Fruit fly (Drosophila melanogaster) whole organism, wandering third instar larva: ENCODE measurements around the gene Ublcp1.

Source experiments
- Abd-B ChIP-seq: fragments of >200 bp; optimal IDR thresholded peaks from 2 replicates; lab custom pipeline; 2017; ENCODE audit warnings: missing biosample characterization, missing genetic modification characterization
- CG9705 ChIP-seq: fragments of 200-800 bp; sonication (Bioruptor generic); optimal IDR thresholded peaks from 2 replicates; lab custom pipeline; 2018; ENCODE audit warnings: missing biosample characterization, mild to moderate bottlenecking, missing genetic modification characterization
- CrebA ChIP-seq: fragments of 200-800 bp; sonication (Bioruptor generic); optimal IDR thresholded peaks from 2 replicates; lab custom pipeline; 2016; ENCODE audit warnings: missing biosample characterization, mild to moderate bottlenecking, missing genetic modification characterization, borderline replicate concordance
- Dfd ChIP-seq: fragments of >200 bp; optimal IDR thresholded peaks from 2 replicates; lab custom pipeline; 2017; ENCODE audit warnings: missing biosample characterization, missing genetic modification characterization
- Dif ChIP-seq: fragments of 200-275, 200-300 bp; sonication (Bioruptor generic); optimal IDR thresholded peaks from 2 replicates; lab custom pipeline; 2018; ENCODE audit warnings: missing biosample characterization, missing genetic modification characterization; ENCODE audit not compliant: partially characterized antibody
- GATAd ChIP-seq: sonication (Bioruptor generic); optimal IDR thresholded peaks from 2 replicates; lab custom pipeline; 2016; ENCODE audit warnings: missing biosample characterization, missing genetic modification characterization
- HLH106 ChIP-seq: fragments of 200-800 bp; optimal IDR thresholded peaks from 3 replicates; lab custom pipeline; 2019; ENCODE audit warnings: missing biosample characterization, mild to moderate bottlenecking, missing genetic modification characterization, moderate library complexity
- Hnf4 ChIP-seq: fragments of 200-800 bp; sonication (Bioruptor generic); optimal IDR thresholded peaks from 2 replicates; lab custom pipeline; 2016; ENCODE audit warnings: missing biosample characterization, mild to moderate bottlenecking, missing genetic modification characterization
- Hr83 ChIP-seq: fragments of 200-300 bp; sonication (Bioruptor generic); optimal IDR thresholded peaks from 2 replicates; lab custom pipeline; 2016; ENCODE audit warnings: missing biosample characterization, mild to moderate bottlenecking, missing genetic modification characterization, moderate library complexity; ENCODE audit not compliant: poor library complexity, severe bottlenecking
- Jra ChIP-seq: sonication (Bioruptor generic); optimal IDR thresholded peaks from 2 replicates; lab custom pipeline; 2016; ENCODE audit warnings: missing biosample characterization, missing genetic modification characterization
- Mio ChIP-seq: sonication (Bioruptor generic); optimal IDR thresholded peaks from 2 replicates; lab custom pipeline; 2016; ENCODE audit warnings: missing biosample characterization, missing genetic modification characterization
- N ChIP-seq: fragments of >200 bp; optimal IDR thresholded peaks from 2 replicates; lab custom pipeline; 2018; ENCODE audit warnings: missing biosample characterization, missing external identifiers, missing genetic modification characterization
- OdsH ChIP-seq: fragments of 200-800 bp; sonication (Bioruptor generic); optimal IDR thresholded peaks from 2 replicates; lab custom pipeline; 2016; ENCODE audit warnings: missing biosample characterization, mild to moderate bottlenecking, missing genetic modification characterization
- Rel ChIP-seq, 2 experiments: fragments of 200-800 bp; sonication (Bioruptor generic) in 1 of 2; optimal IDR thresholded peaks; 2 replicates in 1 of 2; 3 replicates in 1 of 2; lab custom pipeline; 2016 to 2019; ENCODE audit warnings: mild to moderate bottlenecking in 2 of 2, missing biosample characterization in 2 of 2, missing genetic modification characterization in 2 of 2, moderate library complexity in 1 of 2
- Vsx2 ChIP-seq: fragments of 200-300, 225-300 bp; sonication (Bioruptor generic); optimal IDR thresholded peaks from 2 replicates; lab custom pipeline; 2018; ENCODE audit warnings: missing biosample characterization, missing genetic modification characterization; ENCODE audit not compliant: partially characterized antibody
- br ChIP-seq: fragments of 200-800 bp; sonication (Bioruptor generic); optimal IDR thresholded peaks from 2 replicates; lab custom pipeline; 2016; ENCODE audit warnings: missing biosample characterization, missing genetic modification characterization
- brk ChIP-seq: fragments of 200-800 bp; sonication (Bioruptor generic); optimal IDR thresholded peaks from 2 replicates; lab custom pipeline; 2016; ENCODE audit warnings: missing biosample characterization, mild to moderate bottlenecking, missing genetic modification characterization
- dl ChIP-seq, 2 experiments: fragments of 175-275, 200-275 bp in 1 of 2; fragments of 200-275 bp in 1 of 2; sonication (Bioruptor generic); optimal IDR thresholded peaks; lab custom pipeline; 2018; ENCODE audit warnings: mild to moderate bottlenecking in 2 of 2, missing biosample characterization in 2 of 2, missing genetic modification characterization in 2 of 2, moderate library complexity in 2 of 2; ENCODE audit not compliant: partially characterized antibody in 2 of 2, insufficient read depth in 1 of 2
- dmrt93B ChIP-seq: fragments of 200-800 bp; sonication (Bioruptor generic); optimal IDR thresholded peaks from 2 replicates; lab custom pipeline; 2018; ENCODE audit warnings: missing biosample characterization, mild to moderate bottlenecking, missing genetic modification characterization
- dsf ChIP-seq: sonication (Bioruptor generic); optimal IDR thresholded peaks from 2 replicates; lab custom pipeline; 2016; ENCODE audit warnings: missing biosample characterization, missing genetic modification characterization, borderline replicate concordance
- ey ChIP-seq: fragments of 200-800 bp; sonication (Bioruptor generic); optimal IDR thresholded peaks from 2 replicates; lab custom pipeline; 2016; ENCODE audit warnings: missing biosample characterization, missing genetic modification characterization
- foxo ChIP-seq, 2 experiments: fragments of 200-800 bp; sonication (Bioruptor generic); optimal IDR thresholded peaks; 2 replicates in 1 of 2; 3 replicates in 1 of 2; lab custom pipeline; 2016 to 2017; ENCODE audit warnings: missing biosample characterization in 2 of 2, missing genetic modification characterization in 2 of 2
- fru ChIP-seq: fragments of 200-800 bp; sonication (Bioruptor generic); optimal IDR thresholded peaks from 3 replicates; lab custom pipeline; 2016; ENCODE audit warnings: missing biosample characterization, mild to moderate bottlenecking, missing genetic modification characterization
- h ChIP-seq: fragments of 200-800 bp; sonication (Bioruptor generic); optimal IDR thresholded peaks from 3 replicates; lab custom pipeline; 2016; ENCODE audit warnings: missing biosample characterization, mild to moderate bottlenecking, missing genetic modification characterization
- lola ChIP-seq: fragments of >200 bp; optimal IDR thresholded peaks from 2 replicates; lab custom pipeline; 2017; ENCODE audit warnings: missing biosample characterization, missing genetic modification characterization
- pan ChIP-seq: fragments of >200 bp; optimal IDR thresholded peaks from 2 replicates; lab custom pipeline; 2017
- psq ChIP-seq: fragments of 200-800 bp; sonication (Bioruptor generic); optimal IDR thresholded peaks from 3 replicates; lab custom pipeline; 2017; ENCODE audit warnings: missing biosample characterization, mild to moderate bottlenecking, missing genetic modification characterization, moderate library complexity
- rgr ChIP-seq: fragments of 200-800 bp; sonication (Bioruptor generic); optimal IDR thresholded peaks from 3 replicates; lab custom pipeline; 2016; ENCODE audit warnings: missing biosample characterization, mild to moderate bottlenecking, missing genetic modification characterization
- sage ChIP-seq: fragments of 200-800 bp; sonication (Bioruptor generic); optimal IDR thresholded peaks from 2 replicates; lab custom pipeline; 2016; ENCODE audit warnings: missing biosample characterization, mild to moderate bottlenecking, missing genetic modification characterization
- sv ChIP-seq: fragments of 200-800 bp; sonication (Bioruptor generic); optimal IDR thresholded peaks from 3 replicates; lab custom pipeline; 2016; ENCODE audit warnings: missing biosample characterization, missing genetic modification characterization
- tai ChIP-seq: sonication (Bioruptor generic); optimal IDR thresholded peaks from 2 replicates; lab custom pipeline; 2016; ENCODE audit warnings: missing biosample characterization, missing genetic modification characterization
- usp ChIP-seq: fragments of >200 bp; optimal IDR thresholded peaks from 2 replicates; lab custom pipeline; 2017; ENCODE audit warnings: missing biosample characterization, missing genetic modification characterization
- woc ChIP-seq: sonication (Bioruptor generic); optimal IDR thresholded peaks from 2 replicates; lab custom pipeline; 2016; ENCODE audit warnings: missing biosample characterization, mild to moderate bottlenecking, missing genetic modification characterization

The Ublcp1 gene

DNA sequence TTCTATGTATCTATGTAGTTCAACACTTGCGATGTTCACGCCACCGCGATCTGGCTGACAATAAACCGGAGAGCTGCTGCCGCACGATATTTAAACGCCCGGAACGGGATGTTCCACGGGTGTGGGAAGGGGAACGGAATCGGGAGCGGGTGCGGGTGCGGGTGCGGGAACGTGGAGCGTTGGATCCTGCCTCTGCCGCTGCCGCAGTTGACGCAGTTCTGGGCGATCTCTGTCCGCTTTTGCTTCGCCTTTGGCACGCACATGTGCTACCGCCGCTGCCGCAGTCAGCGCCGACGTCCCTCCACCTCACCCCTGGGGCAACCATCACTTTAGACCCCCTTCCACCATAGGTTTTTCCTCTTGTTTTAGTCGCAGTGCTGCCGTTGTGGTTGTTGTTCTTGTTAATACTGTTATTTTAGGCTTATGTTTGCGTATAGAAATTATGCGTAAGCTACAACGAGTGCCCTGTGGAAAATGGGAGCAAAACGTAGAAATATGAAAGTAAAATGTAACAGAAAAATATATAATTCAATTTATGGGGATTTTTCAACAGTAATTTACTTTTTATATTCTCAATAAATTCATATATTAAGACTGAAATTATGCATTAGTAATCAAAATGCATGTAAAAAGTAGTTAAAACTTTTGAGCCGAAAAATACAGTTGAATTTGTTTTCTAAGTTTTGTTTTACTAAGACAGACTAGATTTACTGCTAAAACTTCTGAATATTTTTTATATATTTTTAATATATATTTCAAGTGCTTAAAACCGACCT lies 34.5 kb upstream of the Ublcp1 start, which contains the start of gene lmd:
TSS of gene lmd (minus strand) at position 62 of the 776 bp plus-strand sequence.
- TF ChIP-seq HLH106 (no peak), usp (GFP tag; lab: Kevin White, UChicago) (no peak), Vsx2 (GFP tag; lab: Kevin White, UChicago) (no peak), foxo (GFP tag; optimal IDR thresholded peaks at IDR 0.05; lab: Kevin White, UChicago) (no peak), Hr83 (GFP tag; lab: Kevin White, UChicago) (no peak), lola (GFP tag; lab: Kevin White, UChicago) (no peak), dsf (GFP tag; lab: Kevin White, UChicago) (no peak), rgr (GFP tag; lab: Kevin White, UChicago) (no peak), dl (GFP tag; optimal IDR thresholded peaks at IDR 0.05; lab: Kevin White, UChicago; ENCODE audit: insufficient read depth in 1 of 2, partially characterized antibody in 2 of 2) (no peak), sage (GFP tag; lab: Kevin White, UChicago) (no peak), GATAd (GFP tag; lab: Kevin White, UChicago) (no peak), dmrt93B (GFP tag; lab: Kevin White, UChicago) (no peak), h (no peak), Abd-B (GFP tag; lab: Kevin White, UChicago) (no peak), tai (GFP tag; lab: Kevin White, UChicago) (no peak), pan (lab: Kevin White, UChicago) (no peak), psq (GFP tag; lab: Kevin White, UChicago) (no peak), br (GFP tag; lab: Kevin White, UChicago) (no peak), brk (no peak), CrebA (no peak)

DNA sequence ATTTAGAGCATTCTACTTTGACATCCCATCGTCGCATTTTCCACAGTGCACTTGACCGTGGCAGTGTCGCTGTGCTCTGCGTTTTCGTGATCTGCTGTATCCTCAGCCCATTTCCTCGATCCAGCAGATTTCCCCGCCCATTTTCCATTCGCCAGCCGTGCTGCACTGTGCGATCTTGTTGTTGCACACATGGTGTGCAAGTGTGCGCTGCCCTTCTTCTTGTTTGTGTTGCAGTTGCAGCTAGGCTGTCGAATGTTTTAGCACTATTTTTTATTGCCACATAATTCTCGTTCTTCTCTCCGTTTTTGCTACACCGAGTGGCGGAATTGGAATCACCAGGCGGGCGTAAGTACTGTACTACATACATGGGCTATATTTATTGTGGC lies 33.9 kb upstream of the Ublcp1 start:
- no peak for TF ChIP-seq ey (GFP tag; lab: Kevin White, UChicago)
- TF ChIP-seq Dfd (GFP tag; lab: Kevin White, UChicago), result no peak
- no peak for TF ChIP-seq tai (GFP tag; lab: Kevin White, UChicago)
- no peak for TF ChIP-seq N (GFP tag; lab: Kevin White, UChicago)
- no peak for TF ChIP-seq dmrt93B (GFP tag; lab: Kevin White, UChicago)
- TF ChIP-seq sv (GFP tag; lab: Kevin White, UChicago), result no peak
- no peak for TF ChIP-seq rgr (GFP tag; lab: Kevin White, UChicago)
- no peak for TF ChIP-seq Dif (GFP tag; lab: Kevin White, UChicago)
- TF ChIP-seq Hr83 (GFP tag; lab: Kevin White, UChicago), result no peak
- no peak for TF ChIP-seq fru (GFP tag; lab: Kevin White, UChicago)
- TF ChIP-seq CG9705 (GFP tag; lab: Kevin White, UChicago), result no peak
- TF ChIP-seq OdsH (GFP tag; lab: Kevin White, UChicago), result no peak

DNA sequence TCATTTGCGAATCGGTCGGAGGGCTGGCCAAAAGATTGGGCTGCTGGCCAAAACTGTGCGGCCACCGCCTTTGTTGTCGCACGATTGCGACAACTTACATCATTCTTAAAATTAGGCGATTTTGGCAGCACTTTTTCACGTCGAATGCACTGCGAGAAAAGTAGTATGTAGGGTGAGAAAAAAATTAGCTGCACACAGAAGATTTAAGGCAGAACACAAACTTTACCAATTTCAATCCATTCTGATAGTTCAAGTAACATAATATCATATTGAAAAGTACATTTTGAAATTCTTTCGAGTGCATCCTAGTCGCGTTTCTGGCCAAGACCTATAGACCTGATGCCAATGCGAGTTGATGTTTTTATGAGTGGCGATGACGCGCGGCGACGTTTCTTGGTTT lies 32.8 kb upstream of the Ublcp1 start:
- TF ChIP-seq sv (GFP tag; lab: Kevin White, UChicago) (peak; percentile 25), Hr83 (GFP tag; lab: Kevin White, UChicago) (no peak)
- TF ChIP-seq, all 38 proteins: peak for 1

DNA sequence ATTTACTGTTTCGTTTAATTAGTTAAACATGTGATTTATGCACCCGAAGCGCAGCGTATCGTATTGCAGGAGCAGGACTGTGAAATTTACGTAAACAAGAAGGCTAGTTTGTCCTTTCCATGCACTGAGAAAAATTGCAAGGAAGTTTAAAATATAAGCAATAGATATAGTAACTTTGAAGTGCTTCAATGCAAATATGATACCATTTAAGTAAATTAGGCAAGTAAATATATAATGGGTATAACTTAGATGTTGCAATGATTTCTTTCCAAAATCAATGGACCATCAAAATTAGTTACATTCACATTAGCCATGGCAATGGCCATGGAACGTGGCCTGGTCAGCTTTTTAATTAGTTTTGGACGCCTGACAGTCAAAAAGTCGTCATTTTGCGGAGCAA lies 30.4 kb upstream of the Ublcp1 start:
- no peak for TF ChIP-seq fru (GFP tag; lab: Kevin White, UChicago)
- no peak for TF ChIP-seq woc (GFP tag; lab: Kevin White, UChicago)
- TF ChIP-seq CrebA, result no peak
- no peak for TF ChIP-seq brk
- no peak for TF ChIP-seq CG9705 (GFP tag; lab: Kevin White, UChicago)
- no peak for TF ChIP-seq dsf (GFP tag; lab: Kevin White, UChicago)
- TF ChIP-seq Mio (GFP tag; lab: Kevin White, UChicago), result no peak
- TF ChIP-seq OdsH (GFP tag; lab: Kevin White, UChicago), result no peak
- no peak for TF ChIP-seq Hr83 (GFP tag; lab: Kevin White, UChicago)
- TF ChIP-seq Rel (GFP tag; optimal IDR thresholded peaks at IDR 0.05; lab: Kevin White, UChicago), result no peak
- no peak for TF ChIP-seq Rel (tag; optimal IDR thresholded peaks at IDR 0.05; lab: Kevin White, UChicago)
- TF ChIP-seq Dfd (GFP tag; lab: Kevin White, UChicago), result no peak
- TF ChIP-seq foxo (GFP tag; optimal IDR thresholded peaks at IDR 0.05; lab: Kevin White, UChicago), result no peak
- TF ChIP-seq Hnf4, result no peak
- no peak for TF ChIP-seq tai (GFP tag; lab: Kevin White, UChicago)
- no peak for TF ChIP-seq Jra (GFP tag; lab: Kevin White, UChicago)
- no peak for TF ChIP-seq dl (GFP tag; optimal IDR thresholded peaks at IDR 0.05; lab: Kevin White, UChicago; ENCODE audit: insufficient read depth in 1 of 2, partially characterized antibody in 2 of 2)
